Worm (Caenorhabditis elegans): ENCODE results near the gene msp-32.
"Not testable (repeated sequence)": the region's sequence is repeated elsewhere in the genome, so short reads cannot be mapped to it uniquely, and the experiment has no call there.

Gene msp-32

DNA sequence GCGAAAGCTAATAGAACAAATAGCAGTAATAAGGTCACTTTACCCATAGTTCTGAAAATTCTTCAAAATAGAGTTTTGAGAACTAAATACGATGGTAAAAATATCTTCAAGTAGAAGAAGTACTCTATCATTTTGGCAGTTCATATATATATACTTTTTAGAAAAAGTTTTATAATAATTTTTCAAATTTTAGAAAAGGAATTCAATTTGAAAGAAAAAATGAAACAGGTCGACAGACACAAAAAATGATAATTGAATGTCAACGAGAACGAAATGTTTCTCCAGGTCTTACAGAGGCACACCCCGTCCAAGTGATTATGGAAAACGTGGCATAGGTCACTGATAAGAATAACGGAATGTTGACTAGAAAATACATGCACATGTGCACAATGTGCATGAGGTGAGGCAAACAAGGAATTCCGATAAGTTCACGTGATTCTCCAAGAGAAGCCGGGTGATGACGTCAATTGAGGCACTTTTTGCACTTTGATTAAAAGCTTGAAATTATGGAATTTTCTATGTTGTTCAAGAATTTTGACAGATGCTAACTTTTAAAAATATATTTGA lies 26.7 kb downstream of the msp-32 start, which contains the start of gene aagr-2 (continued):
- TF ChIP-seq nfyb-1 (GFP tag; IDR thresholded peaks at IDR 0.05) (peak; percentile 22; the same call in 1 of the 2 replicates), ztf-28 (GFP tag; IDR thresholded peaks at IDR 0.05) (no peak), pha-4 (tag; optimal IDR thresholded peaks at IDR 0.05) (peak; percentile 86), lsl-1 (GFP tag; optimal IDR thresholded peaks at IDR 0.05) (no peak), atf-7 (tag; optimal IDR thresholded peaks at IDR 0.05) (peak; percentile 92), F10E7.11 (tag; optimal IDR thresholded peaks at IDR 0.05) (no peak), athp-1 (tag; optimal IDR thresholded peaks at IDR 0.05) (no peak), F22D6.2 (tag; optimal IDR thresholded peaks at IDR 0.05) (peak; percentile 11), lag-1 (GFP tag; IDR thresholded peaks at IDR 0.05) (no peak), Y56A3A.18 (GFP tag; IDR thresholded peaks at IDR 0.05) (no peak), T26A5.8 (tag; optimal IDR thresholded peaks at IDR 0.05) (no peak), ztf-3 (GFP tag; optimal IDR thresholded peaks at IDR 0.05) (no peak), let-607 (tag; optimal IDR thresholded peaks at IDR 0.05) (peak; percentile 36 to 64), unc-62 (GFP tag; optimal IDR thresholded peaks at IDR 0.05) (no peak)

- TF ChIP-seq hmg-1.2 (GFP tag; IDR thresholded peaks at IDR 0.05), result peak; percentile 74
- TF ChIP-seq F33H1.4 (GFP tag; IDR thresholded peaks at IDR 0.05), result 0 out of 2 replicates have a peak, but pooled peaks have one; percentile 16
- TF ChIP-seq madf-6 (GFP tag; IDR thresholded peaks at IDR 0.05), result peak; percentile 57; the same call in 1 of the 2 replicates
- 0 out of 2 replicates have a peak, but pooled peaks have one; percentile 13 for TF ChIP-seq rcor-1 (GFP tag; IDR thresholded peaks at IDR 0.05)
- 0 out of 2 replicates have a peak, but pooled peaks have one; percentile 28 for TF ChIP-seq pbrm-1 (GFP tag; IDR thresholded peaks at IDR 0.05)
- TF ChIP-seq cebp-2 (GFP tag; IDR thresholded peaks at IDR 0.05), result 0 out of 2 replicates have a peak, but pooled peaks have one; percentile 22
- TF ChIP-seq Y53G8AR.9 (GFP tag; conservative IDR thresholded peaks at IDR 0.05), result 0 out of 2 replicates have a peak, but pooled peaks have one; percentile 28
- 0 out of 2 replicates have a peak, but pooled peaks have one; percentile 10 for TF ChIP-seq aptf-2 (GFP tag; conservative IDR thresholded peaks at IDR 0.05)
- TF ChIP-seq mcd-1 (GFP tag; IDR thresholded peaks at IDR 0.05), result 0 out of 2 replicates have a peak, but pooled peaks have one; percentile 22
- TF ChIP-seq ceh-40 (GFP tag; IDR thresholded peaks at IDR 0.05), result 0 out of 2 replicates have a peak, but pooled peaks have one; percentile 69
- 0 out of 2 replicates have a peak, but pooled peaks have one; percentile 38 for TF ChIP-seq Y56A3A.18 (GFP tag; IDR thresholded peaks at IDR 0.05)
- peak; percentile 32; the same call in 1 of the 2 replicates for TF ChIP-seq cebp-1 (GFP tag; IDR thresholded peaks at IDR 0.05)
- not testable (repeated sequence) for TF ChIP-seq cebp-1 (tag; optimal IDR thresholded peaks at IDR 0.05); rpc-1 (optimal IDR thresholded peaks at IDR 0.05)
- peak; percentile 44 for TF ChIP-seq rpc-1 (tag; optimal IDR thresholded peaks at IDR 0.05)
- peak; percentile 61 for TF ChIP-seq B0261.1 (tag; optimal IDR thresholded peaks at IDR 0.05)
- TF ChIP-seq tbp1 (GFP tag; optimal IDR thresholded peaks at IDR 0.05), result peak; percentile 84
- peak; percentile 49; the same call in 1 of the 2 replicates for TF ChIP-seq nfyb-1 (GFP tag; IDR thresholded peaks at IDR 0.05)
- TF ChIP-seq ztf-25 (GFP tag; IDR thresholded peaks at IDR 0.05), result peak; percentile 87
- TF ChIP-seq lin-26 (GFP tag; IDR thresholded peaks at IDR 0.05), result peak; percentile 96
- 0 out of 2 replicates have a peak, but pooled peaks have one; percentile 15 for TF ChIP-seq C06A6.2 (GFP tag; conservative IDR thresholded peaks at IDR 0.05)
Measured at ce11 chrII:4928367-4928766, 29.7 kb downstream of the msp-32 start.

DNA sequence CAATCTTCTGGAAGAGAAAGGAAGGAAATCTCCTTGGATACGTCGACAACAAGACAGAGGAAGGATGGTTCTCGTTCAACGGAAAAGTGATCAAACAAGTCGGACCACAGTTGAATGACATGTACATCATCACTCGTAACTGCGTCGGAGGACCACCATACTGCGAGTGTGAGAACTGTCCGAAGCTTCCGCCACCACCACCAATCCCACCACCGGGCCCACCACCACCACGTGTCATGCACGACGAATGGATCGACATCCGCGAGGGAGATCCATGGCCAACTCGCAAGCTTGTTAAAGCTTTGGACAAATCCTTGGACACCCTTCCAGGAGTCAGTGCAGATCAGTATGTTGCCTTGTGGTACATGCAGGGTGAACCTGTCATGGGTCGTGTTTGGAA lies 32.7 kb downstream of the msp-32 start:
- no peak for TF ChIP-seq nfya-2 (GFP tag; IDR thresholded peaks at IDR 0.05)
- no peak for TF ChIP-seq snpc-1.3 (tag; optimal IDR thresholded peaks at IDR 0.05; ENCODE audit: insufficient read depth)
- TF ChIP-seq xnd-1 (tag; optimal IDR thresholded peaks at IDR 0.05), result no peak
- no peak for TF ChIP-seq pbrm-1 (GFP tag; IDR thresholded peaks at IDR 0.05)
- no peak for TF ChIP-seq snpc-3.4 (tag; optimal IDR thresholded peaks at IDR 0.05)
- no peak for TF ChIP-seq F23B12.7 (tag; optimal IDR thresholded peaks at IDR 0.05; ENCODE audit: insufficient read depth)
- TF ChIP-seq hsf-1 (GFP tag; IDR thresholded peaks at IDR 0.05), result no peak
- no peak for TF ChIP-seq Y67H2A.10 (GFP tag; conservative IDR thresholded peaks at IDR 0.05)
- TF ChIP-seq cebp-1 (GFP tag; IDR thresholded peaks at IDR 0.05), result no peak
- no peak for TF ChIP-seq cebp-1 (tag; optimal IDR thresholded peaks at IDR 0.05)
- TF ChIP-seq lin-54 (GFP tag; optimal IDR thresholded peaks at IDR 0.05), result no peak
- no peak for TF ChIP-seq lag-1 (GFP tag; IDR thresholded peaks at IDR 0.05)
- no peak for TF ChIP-seq Y53F4B.3 (GFP tag; IDR thresholded peaks at IDR 0.05)
- no peak for TF ChIP-seq lsl-1 (GFP tag; optimal IDR thresholded peaks at IDR 0.05)
- TF ChIP-seq him-1 (tag; optimal IDR thresholded peaks at IDR 0.05), result no peak
- TF ChIP-seq mcd-1 (GFP tag; IDR thresholded peaks at IDR 0.05), result no peak
